Fruit fly (Drosophila melanogaster) whole organism: ENCODE data around the gene mex1.
A peak's percentile ranks its signal among the peaks of the same experiment; 100 is the strongest.

Source experiments
- CG8478 ChIP-seq: fragments of >200 bp; optimal IDR thresholded peaks from 2 replicates; lab custom pipeline; 2018; ENCODE audit warnings: inconsistent platforms
- Dll ChIP-seq: fragments of >200 bp; optimal IDR thresholded peaks from 2 replicates; lab custom pipeline; 2017
- EcR ChIP-seq, 2 experiments: fragments of >200 bp; optimal IDR thresholded peaks; 2 replicates each; lab custom pipeline; 2017; ENCODE audit warnings: missing biosample characterization in 2 of 2, missing genetic modification characterization in 2 of 2, missing genetic modification reagents in 2 of 2
- pan ChIP-seq: fragments of >200 bp; optimal IDR thresholded peaks from 2 replicates; lab custom pipeline; 2017
- psq ChIP-seq: fragments of >200 bp; optimal IDR thresholded peaks from 2 replicates; lab custom pipeline; 2017
- usp ChIP-seq: fragments of >200 bp; optimal IDR thresholded peaks from 2 replicates; lab custom pipeline; 2017; ENCODE audit warnings: missing biosample characterization, missing genetic modification characterization, mixed read lengths

Gene mex1

dm6 chr3L:15519492-15519891 lies at the start of gene mex1:
TSS of gene mex1 (minus strand) at chr3L:15519592.
- TF ChIP-seq CG8478: no peak
- no peak for TF ChIP-seq psq
- no peak for TF ChIP-seq pan
- TF ChIP-seq Dll (lab: Kevin White, UChicago): no peak
- no peak for TF ChIP-seq EcR (GFP tag; optimal IDR thresholded peaks at IDR 0.05; lab: Kevin White, UChicago)
- TF ChIP-seq usp (GFP tag; lab: Kevin White, UChicago): no peak

- no peak for TF ChIP-seq EcR (GFP tag; optimal IDR thresholded peaks at IDR 0.05; lab: Kevin White, UChicago)
- TF ChIP-seq psq: no peak
- no peak for TF ChIP-seq Dll (lab: Kevin White, UChicago)
- no peak for TF ChIP-seq CG8478
- TF ChIP-seq usp (GFP tag; lab: Kevin White, UChicago): no peak
- TF ChIP-seq pan: no peak
These were observed 49.4 kb upstream of the mex1 start for dm6 chr3L:15568748-15569147.

dm6 chr3L:15566484-15566955 lies 47.1 kb upstream of the mex1 start:
- TF ChIP-seq psq: no peak
- no peak for TF ChIP-seq CG8478
- TF ChIP-seq Dll (lab: Kevin White, UChicago): no peak
- TF ChIP-seq usp (GFP tag; lab: Kevin White, UChicago): no peak
- TF ChIP-seq pan: no peak
- TF ChIP-seq EcR (GFP tag; optimal IDR thresholded peaks at IDR 0.05; lab: Kevin White, UChicago): no peak

- TF ChIP-seq psq (no peak), CG8478 (peak; percentile 38)
These were observed 46.5 kb upstream of the mex1 start, which contains the start of gene dop for dm6 chr3L:15565829-15566433. TSS of gene dop (plus strand) at chr3L:15566013.

- TF ChIP-seq CG8478 (no peak), usp (GFP tag; lab: Kevin White, UChicago) (no peak), Dll (lab: Kevin White, UChicago) (no peak), EcR (GFP tag; optimal IDR thresholded peaks at IDR 0.05; lab: Kevin White, UChicago) (no peak), psq (no peak), pan (no peak)
These were observed 44.4 kb upstream of the mex1 start for dm6 chr3L:15563851-15564106.

dm6 chr3L:15563058-15563850 lies 43.9 kb upstream of the mex1 start, which contains the start of the genes CG7739 and SCCRO:
TSS of gene CG7739 (minus strand) at chr3L:15563065.
TSS of gene SCCRO (plus strand) at chr3L:15563427.
- TF ChIP-seq Dll (lab: Kevin White, UChicago): no peak
- no peak for TF ChIP-seq psq
- no peak for TF ChIP-seq pan
- no peak for TF ChIP-seq usp (GFP tag; lab: Kevin White, UChicago)
- no peak for TF ChIP-seq EcR (GFP tag; optimal IDR thresholded peaks at IDR 0.05; lab: Kevin White, UChicago)
- TF ChIP-seq CG8478: no peak

dm6 chr3L:15562727-15563057 lies 43.3 kb upstream of the mex1 start:
- no peak for TF ChIP-seq EcR (GFP tag; optimal IDR thresholded peaks at IDR 0.05; lab: Kevin White, UChicago)
- TF ChIP-seq usp (GFP tag; lab: Kevin White, UChicago): no peak
- no peak for TF ChIP-seq psq
- no peak for TF ChIP-seq pan
- no peak for TF ChIP-seq Dll (lab: Kevin White, UChicago)
- no peak for TF ChIP-seq CG8478

dm6 chr3L:15553993-15554644 lies 34.7 kb upstream of the mex1 start, which contains the start of gene AGO2:
TSS of gene AGO2 (plus strand) at chr3L:15554113.
- TF ChIP-seq psq (no peak), Dll (lab: Kevin White, UChicago) (no peak), usp (GFP tag; lab: Kevin White, UChicago) (no peak), EcR (GFP tag; optimal IDR thresholded peaks at IDR 0.05; lab: Kevin White, UChicago) (no peak), CG8478 (no peak), pan (no peak)

- TF ChIP-seq usp (GFP tag; lab: Kevin White, UChicago) (no peak), psq (no peak), EcR (GFP tag; optimal IDR thresholded peaks at IDR 0.05; lab: Kevin White, UChicago) (no peak), CG8478 (no peak)
These were observed 29.5 kb upstream of the mex1 start for dm6 chr3L:15548843-15549242.

dm6 chr3L:15547187-15547790 lies 27.9 kb upstream of the mex1 start:
- peak; percentile 32 for TF ChIP-seq pan
- no peak for TF ChIP-seq EcR (GFP tag; optimal IDR thresholded peaks at IDR 0.05; lab: Kevin White, UChicago)
- TF ChIP-seq CG8478: no peak
- TF ChIP-seq usp (GFP tag; lab: Kevin White, UChicago): no peak
- no peak for TF ChIP-seq Dll (lab: Kevin White, UChicago)
- TF ChIP-seq psq: no peak

- TF ChIP-seq EcR (GFP tag; optimal IDR thresholded peaks at IDR 0.05; lab: Kevin White, UChicago): peak; percentile 69 to 76
- no peak for TF ChIP-seq psq
- TF ChIP-seq Dll (lab: Kevin White, UChicago): no peak
These were observed 25.3 kb upstream of the mex1 start for dm6 chr3L:15544455-15545415.
